Fruit fly (Drosophila melanogaster) whole organism: Measurements from ENCODE around the gene CG18404.

ENCODE experiments used
- CG8478 ChIP-seq: fragments of >200 bp; optimal IDR thresholded peaks from 2 replicates; lab custom pipeline; 2018; ENCODE audit warnings: inconsistent platforms
- Dll ChIP-seq: fragments of >200 bp; optimal IDR thresholded peaks from 2 replicates; lab custom pipeline; 2017
- EcR ChIP-seq, 2 experiments: fragments of >200 bp; optimal IDR thresholded peaks; 2 replicates each; lab custom pipeline; 2017; ENCODE audit warnings: missing biosample characterization in 2 of 2, missing genetic modification characterization in 2 of 2, missing genetic modification reagents in 2 of 2
- pan ChIP-seq: fragments of >200 bp; optimal IDR thresholded peaks from 2 replicates; lab custom pipeline; 2017
- psq ChIP-seq: fragments of >200 bp; optimal IDR thresholded peaks from 2 replicates; lab custom pipeline; 2017
- usp ChIP-seq: fragments of >200 bp; optimal IDR thresholded peaks from 2 replicates; lab custom pipeline; 2017; ENCODE audit warnings: missing biosample characterization, missing genetic modification characterization, mixed read lengths

DNA sequence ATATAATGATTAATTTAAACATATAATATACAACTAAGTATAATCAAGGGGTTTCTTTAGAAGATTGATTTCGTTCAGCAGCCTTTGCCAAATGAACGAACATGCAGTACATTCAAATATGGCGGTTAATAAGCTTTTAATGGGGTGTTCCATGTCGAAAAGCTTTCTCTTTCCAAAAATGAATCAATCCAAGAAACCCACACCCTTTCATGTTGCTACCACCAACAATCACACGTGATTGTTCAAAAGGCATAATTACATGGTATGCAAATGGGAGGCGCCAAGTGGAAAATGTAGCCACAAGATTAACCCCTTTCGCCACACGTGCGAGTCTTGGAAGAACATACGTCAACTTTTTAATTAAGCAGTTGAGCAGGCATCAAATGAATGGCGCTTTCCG is 47.0 kb upstream of the CG18404 start:
- no peak for TF ChIP-seq pan (lab: Kevin White, UChicago)
- no peak for TF ChIP-seq psq
- TF ChIP-seq CG8478: no peak
- TF ChIP-seq Dll (lab: Kevin White, UChicago): no peak
- TF ChIP-seq EcR (GFP tag; optimal IDR thresholded peaks at IDR 0.05; lab: Kevin White, UChicago): no peak
- TF ChIP-seq usp (GFP tag; lab: Kevin White, UChicago): no peak
